Worm (Caenorhabditis elegans): ENCODE measurements around the gene Y55F3AR.2.

Y55F3AR.2 gene

ce11 chrIV:1070383-1070782, 24.0 kb upstream of the Y55F3AR.2 start (continued):
- TF ChIP-seq jun-1 (tag; optimal IDR thresholded peaks at IDR 0.05) (no peak), lin-29 (GFP tag; IDR thresholded peaks at IDR 0.05) (0 out of 2 replicates have a peak, but pooled peaks have one; percentile 15), pqm-1 (tag; optimal IDR thresholded peaks at IDR 0.05) (peak; percentile 11), lin-13 (GFP tag; optimal IDR thresholded peaks at IDR 0.05) (peak; percentile 67), lin-39 (tag; optimal IDR thresholded peaks at IDR 0.05) (no peak), ceh-28 (tag; optimal IDR thresholded peaks at IDR 0.05) (no peak), F37D6.2 (tag; optimal IDR thresholded peaks at IDR 0.05) (peak; percentile 81), mdt-29 (GFP tag; IDR thresholded peaks at IDR 0.05) (no peak), nhr-42 (GFP tag; IDR thresholded peaks at IDR 0.05) (peak; percentile 81), T20F7.1 (GFP tag; optimal IDR thresholded peaks at IDR 0.05) (no peak), nhr-111 (GFP tag; optimal IDR thresholded peaks at IDR 0.05) (no peak)

- TF ChIP-seq ceh-32 (tag; optimal IDR thresholded peaks at IDR 0.05; ENCODE audit: poor library complexity) (no peak), ceh-44 (GFP tag; IDR thresholded peaks at IDR 0.05) (no peak), mdl-1 (tag; optimal IDR thresholded peaks at IDR 0.05) (no peak)
Measured at ce11 chrIV:1074069-1074468, 20.3 kb upstream of the Y55F3AR.2 start.

ce11 chrIV:1075484-1075883, 18.9 kb upstream of the Y55F3AR.2 start:
- TF ChIP-seq zfp-3 (GFP tag; conservative IDR thresholded peaks at IDR 0.05) = no peak
- no peak for TF ChIP-seq nhr-41 (GFP tag; IDR thresholded peaks at IDR 0.05)
- TF ChIP-seq madf-5 (GFP tag; IDR thresholded peaks at IDR 0.05) = no peak
- TF ChIP-seq ceh-44 (GFP tag; IDR thresholded peaks at IDR 0.05) = no peak
- no peak for TF ChIP-seq duxl-1 (tag; optimal IDR thresholded peaks at IDR 0.05; ENCODE audit: poor library complexity)
- no peak for TF ChIP-seq ama-1 (optimal IDR thresholded peaks at IDR 0.05)
- no peak for TF ChIP-seq mes-2 (tag; optimal IDR thresholded peaks at IDR 0.05; ENCODE audit: poor library complexity, severe bottlenecking)
- TF ChIP-seq daf-19 (GFP tag; conservative IDR thresholded peaks at IDR 0.05) = no peak
- TF ChIP-seq spr-3 (GFP tag; optimal IDR thresholded peaks at IDR 0.05) = no peak
- no peak for TF ChIP-seq unc-62 (GFP tag; optimal IDR thresholded peaks at IDR 0.05 in 1 of 2)
- no peak for TF ChIP-seq unc-62 (tag; optimal IDR thresholded peaks at IDR 0.05)
- peak; percentile 40; the same call in 1 of the 2 replicates for TF ChIP-seq php-3 (GFP tag; IDR thresholded peaks at IDR 0.05)
- no peak for TF ChIP-seq T26A8.4 (GFP tag; IDR thresholded peaks at IDR 0.05)
- TF ChIP-seq zip-11 (GFP tag; IDR thresholded peaks at IDR 0.05) = no peak
- TF ChIP-seq nhr-111 (GFP tag; optimal IDR thresholded peaks at IDR 0.05) = no peak
- TF ChIP-seq dmd-8 (GFP tag; IDR thresholded peaks at IDR 0.05) = no peak
- TF ChIP-seq hlh-11 (tag; optimal IDR thresholded peaks at IDR 0.05) = peak; percentile 10
- peak; percentile 12 for TF ChIP-seq dve-1 (tag; optimal IDR thresholded peaks at IDR 0.05; ENCODE audit: insufficient read depth)
- TF ChIP-seq daf-16 (GFP tag; optimal IDR thresholded peaks at IDR 0.05) = no peak
- TF ChIP-seq daf-16 (tag; optimal IDR thresholded peaks at IDR 0.05) = peak; percentile 17
- no peak for TF ChIP-seq ztf-7 (tag; optimal IDR thresholded peaks at IDR 0.05)
- TF ChIP-seq nhr-28 (tag; optimal IDR thresholded peaks at IDR 0.05) = peak; percentile 71
- no peak for TF ChIP-seq nhr-10 (tag; optimal IDR thresholded peaks at IDR 0.05)
- TF ChIP-seq T20F7.1 (GFP tag; optimal IDR thresholded peaks at IDR 0.05) = no peak
- TF ChIP-seq snpc-4 (tag; optimal IDR thresholded peaks at IDR 0.05) = no peak
- no peak for TF ChIP-seq jun-1 (tag; optimal IDR thresholded peaks at IDR 0.05)
- TF ChIP-seq ceh-28 (tag; optimal IDR thresholded peaks at IDR 0.05) = no peak
- TF ChIP-seq lin-13 (GFP tag; optimal IDR thresholded peaks at IDR 0.05) = no peak
- peak; percentile 65 for TF ChIP-seq nhr-77 (tag; optimal IDR thresholded peaks at IDR 0.05)
- no peak for TF ChIP-seq attf-4 (tag; optimal IDR thresholded peaks at IDR 0.05)
- no peak for TF ChIP-seq ceh-20 (GFP tag; IDR thresholded peaks at IDR 0.05)
- TF ChIP-seq pqm-1 (tag; optimal IDR thresholded peaks at IDR 0.05) = peak; percentile 76
- no peak for TF ChIP-seq dpl-1 (GFP tag; optimal IDR thresholded peaks at IDR 0.05)
- peak; percentile 53 for TF ChIP-seq nhr-6 (tag; optimal IDR thresholded peaks at IDR 0.05)
- no peak for TF ChIP-seq aha-1 (tag)
